Fruit fly (Drosophila melanogaster) whole organism, wandering third instar larva: ENCODE data around the gene CG46434.

Experiments used
- Abd-B ChIP-seq: fragments of >200 bp; optimal IDR thresholded peaks from 2 replicates; lab custom pipeline; 2017; ENCODE audit warnings: missing biosample characterization, missing genetic modification characterization
- CG32264 ChIP-seq: fragments of 200-800 bp; sonication (Bioruptor generic); optimal IDR thresholded peaks from 2 replicates; lab custom pipeline; 2016; ENCODE audit warnings: missing biosample characterization, missing genetic modification characterization
- CrebA ChIP-seq: fragments of 200-800 bp; sonication (Bioruptor generic); optimal IDR thresholded peaks from 2 replicates; lab custom pipeline; 2016; ENCODE audit warnings: missing biosample characterization, mild to moderate bottlenecking, missing genetic modification characterization, borderline replicate concordance
- Dfd ChIP-seq: fragments of >200 bp; optimal IDR thresholded peaks from 2 replicates; lab custom pipeline; 2017; ENCODE audit warnings: missing biosample characterization, missing genetic modification characterization
- Dif ChIP-seq: fragments of 200-275, 200-300 bp; sonication (Bioruptor generic); optimal IDR thresholded peaks from 2 replicates; lab custom pipeline; 2018; ENCODE audit warnings: missing biosample characterization, missing genetic modification characterization; ENCODE audit not compliant: partially characterized antibody
- GATAd ChIP-seq: sonication (Bioruptor generic); optimal IDR thresholded peaks from 2 replicates; lab custom pipeline; 2016; ENCODE audit warnings: missing biosample characterization, missing genetic modification characterization
- HLH106 ChIP-seq: fragments of 200-800 bp; optimal IDR thresholded peaks from 3 replicates; lab custom pipeline; 2019; ENCODE audit warnings: missing biosample characterization, mild to moderate bottlenecking, missing genetic modification characterization, moderate library complexity
- Hnf4 ChIP-seq: fragments of 200-800 bp; sonication (Bioruptor generic); optimal IDR thresholded peaks from 2 replicates; lab custom pipeline; 2016; ENCODE audit warnings: missing biosample characterization, mild to moderate bottlenecking, missing genetic modification characterization
- Hr78 ChIP-seq: fragments of >200 bp; optimal IDR thresholded peaks from 2 replicates; lab custom pipeline; 2017; ENCODE audit warnings: missing biosample characterization, missing genetic modification characterization
- Hr83 ChIP-seq: fragments of 200-300 bp; sonication (Bioruptor generic); optimal IDR thresholded peaks from 2 replicates; lab custom pipeline; 2016; ENCODE audit warnings: missing biosample characterization, mild to moderate bottlenecking, missing genetic modification characterization, moderate library complexity; ENCODE audit not compliant: poor library complexity, severe bottlenecking
- Jra ChIP-seq: sonication (Bioruptor generic); optimal IDR thresholded peaks from 2 replicates; lab custom pipeline; 2016; ENCODE audit warnings: missing biosample characterization, missing genetic modification characterization
- Mio ChIP-seq: sonication (Bioruptor generic); optimal IDR thresholded peaks from 2 replicates; lab custom pipeline; 2016; ENCODE audit warnings: missing biosample characterization, missing genetic modification characterization
- Myc ChIP-seq: fragments of >200 bp; optimal IDR thresholded peaks from 2 replicates; lab custom pipeline; 2017
- N ChIP-seq: fragments of >200 bp; optimal IDR thresholded peaks from 2 replicates; lab custom pipeline; 2018; ENCODE audit warnings: missing biosample characterization, missing external identifiers, missing genetic modification characterization
- OdsH ChIP-seq: fragments of 200-800 bp; sonication (Bioruptor generic); optimal IDR thresholded peaks from 2 replicates; lab custom pipeline; 2016; ENCODE audit warnings: missing biosample characterization, mild to moderate bottlenecking, missing genetic modification characterization
- Sp1 ChIP-seq: fragments of 200-800 bp; sonication (Bioruptor generic); optimal IDR thresholded peaks from 3 replicates; lab custom pipeline; 2019; ENCODE audit warnings: missing biosample characterization, mild to moderate bottlenecking, missing genetic modification characterization, moderate library complexity
- Vsx2 ChIP-seq: fragments of 200-300, 225-300 bp; sonication (Bioruptor generic); optimal IDR thresholded peaks from 2 replicates; lab custom pipeline; 2018; ENCODE audit warnings: missing biosample characterization, missing genetic modification characterization; ENCODE audit not compliant: partially characterized antibody
- br ChIP-seq: fragments of 200-800 bp; sonication (Bioruptor generic); optimal IDR thresholded peaks from 2 replicates; lab custom pipeline; 2016; ENCODE audit warnings: missing biosample characterization, missing genetic modification characterization
- brk ChIP-seq: fragments of 200-800 bp; sonication (Bioruptor generic); optimal IDR thresholded peaks from 2 replicates; lab custom pipeline; 2016; ENCODE audit warnings: missing biosample characterization, mild to moderate bottlenecking, missing genetic modification characterization
- dl ChIP-seq, 2 experiments: fragments of 175-275, 200-275 bp in 1 of 2; fragments of 200-275 bp in 1 of 2; sonication (Bioruptor generic); optimal IDR thresholded peaks; lab custom pipeline; 2018; ENCODE audit warnings: mild to moderate bottlenecking in 2 of 2, missing biosample characterization in 2 of 2, missing genetic modification characterization in 2 of 2, moderate library complexity in 2 of 2; ENCODE audit not compliant: partially characterized antibody in 2 of 2, insufficient read depth in 1 of 2
- dmrt93B ChIP-seq: fragments of 200-800 bp; sonication (Bioruptor generic); optimal IDR thresholded peaks from 2 replicates; lab custom pipeline; 2018; ENCODE audit warnings: missing biosample characterization, mild to moderate bottlenecking, missing genetic modification characterization
- ey ChIP-seq: fragments of 200-800 bp; sonication (Bioruptor generic); optimal IDR thresholded peaks from 2 replicates; lab custom pipeline; 2016; ENCODE audit warnings: missing biosample characterization, missing genetic modification characterization
- foxo ChIP-seq, 2 experiments: fragments of 200-800 bp; sonication (Bioruptor generic); optimal IDR thresholded peaks; 2 replicates in 1 of 2; 3 replicates in 1 of 2; lab custom pipeline; 2016 to 2017; ENCODE audit warnings: missing biosample characterization in 2 of 2, missing genetic modification characterization in 2 of 2
- fru ChIP-seq: fragments of 200-800 bp; sonication (Bioruptor generic); optimal IDR thresholded peaks from 3 replicates; lab custom pipeline; 2016; ENCODE audit warnings: missing biosample characterization, mild to moderate bottlenecking, missing genetic modification characterization
- lola ChIP-seq: fragments of >200 bp; optimal IDR thresholded peaks from 2 replicates; lab custom pipeline; 2017; ENCODE audit warnings: missing biosample characterization, missing genetic modification characterization
- pan ChIP-seq: fragments of >200 bp; optimal IDR thresholded peaks from 2 replicates; lab custom pipeline; 2017
- psq ChIP-seq: fragments of 200-800 bp; sonication (Bioruptor generic); optimal IDR thresholded peaks from 3 replicates; lab custom pipeline; 2017; ENCODE audit warnings: missing biosample characterization, mild to moderate bottlenecking, missing genetic modification characterization, moderate library complexity
- rgr ChIP-seq: fragments of 200-800 bp; sonication (Bioruptor generic); optimal IDR thresholded peaks from 3 replicates; lab custom pipeline; 2016; ENCODE audit warnings: missing biosample characterization, mild to moderate bottlenecking, missing genetic modification characterization
- sage ChIP-seq: fragments of 200-800 bp; sonication (Bioruptor generic); optimal IDR thresholded peaks from 2 replicates; lab custom pipeline; 2016; ENCODE audit warnings: missing biosample characterization, mild to moderate bottlenecking, missing genetic modification characterization
- sv ChIP-seq: fragments of 200-800 bp; sonication (Bioruptor generic); optimal IDR thresholded peaks from 3 replicates; lab custom pipeline; 2016; ENCODE audit warnings: missing biosample characterization, missing genetic modification characterization
- usp ChIP-seq: fragments of >200 bp; optimal IDR thresholded peaks from 2 replicates; lab custom pipeline; 2017; ENCODE audit warnings: missing biosample characterization, missing genetic modification characterization
- woc ChIP-seq: sonication (Bioruptor generic); optimal IDR thresholded peaks from 2 replicates; lab custom pipeline; 2016; ENCODE audit warnings: missing biosample characterization, mild to moderate bottlenecking, missing genetic modification characterization

CG46434 gene

DNA sequence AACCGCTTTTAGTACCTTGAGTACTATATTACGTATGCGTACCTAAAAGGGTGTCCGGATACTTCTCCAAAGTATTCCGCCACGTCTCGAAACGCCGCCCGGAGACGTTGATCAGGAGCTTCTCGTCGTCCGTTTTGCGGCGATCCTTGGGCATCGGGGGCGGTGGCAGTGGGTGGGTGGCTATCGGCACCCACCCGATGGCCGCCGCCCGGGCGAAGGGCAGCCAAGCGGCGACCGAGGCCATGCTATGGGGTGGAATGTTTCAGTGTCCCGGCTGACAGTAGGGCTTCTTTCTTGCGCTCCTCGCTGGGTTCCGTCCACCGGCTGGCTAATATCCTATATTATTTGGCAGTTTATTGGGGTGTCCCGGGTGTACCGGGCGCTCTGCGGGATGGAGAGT is 30.4 kb upstream of the CG46434 start:
- TF ChIP-seq psq (no peak), Dfd (GFP tag; lab: Kevin White, UChicago) (peak; percentile 92)
- TF ChIP-seq, all 38 proteins: peak for 1

DNA sequence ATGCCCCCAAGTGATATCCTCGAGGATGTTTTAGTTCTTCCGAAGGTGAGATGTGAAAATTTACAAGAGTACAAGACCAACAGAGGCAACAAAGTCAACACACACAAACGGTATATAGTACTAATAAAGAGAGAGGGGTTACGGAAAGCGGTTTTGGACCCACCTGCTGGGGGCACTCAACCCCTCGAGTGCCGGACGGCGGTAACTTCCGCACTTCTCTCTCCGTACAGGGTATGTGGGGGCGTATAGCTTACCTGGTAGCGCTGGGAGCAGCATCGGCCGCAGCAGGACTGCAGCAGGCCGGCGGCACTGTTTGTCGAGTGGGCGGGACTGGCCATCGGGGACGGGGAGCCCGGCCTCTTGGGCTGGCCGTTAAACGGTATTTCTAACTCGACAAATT is 25.4 kb upstream of the CG46434 start:
- no peak for TF ChIP-seq sage (GFP tag; lab: Kevin White, UChicago)
- no peak for TF ChIP-seq psq
- no peak for TF ChIP-seq Abd-B (GFP tag; lab: Kevin White, UChicago)
- no peak for TF ChIP-seq usp (GFP tag; lab: Kevin White, UChicago)
- no peak for TF ChIP-seq Vsx2 (GFP tag; lab: Kevin White, UChicago)
- TF ChIP-seq Hr78 (GFP tag; lab: Kevin White, UChicago) = no peak
- TF ChIP-seq lola (GFP tag; lab: Kevin White, UChicago) = no peak

DNA sequence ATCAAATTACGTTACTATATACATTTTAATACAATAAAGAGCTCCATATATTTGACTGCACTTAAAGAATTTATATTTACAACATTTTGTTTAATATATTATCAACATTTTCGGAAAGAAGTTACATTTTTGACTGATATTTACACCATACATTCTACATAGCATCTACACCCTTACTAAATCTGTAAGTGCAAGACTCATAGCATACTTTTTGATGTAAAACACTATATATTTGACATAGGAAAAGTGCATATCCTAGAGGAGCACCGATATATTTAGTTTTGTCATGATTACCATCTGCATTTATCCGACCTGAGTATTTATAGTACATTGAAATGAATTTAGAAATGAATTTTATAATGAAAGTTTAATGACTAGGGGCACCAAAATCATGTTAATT is 25.0 kb upstream of the CG46434 start:
- TF ChIP-seq sv (GFP tag; lab: Kevin White, UChicago) (no peak), Myc (lab: Kevin White, UChicago) (peak; percentile 42)

DNA sequence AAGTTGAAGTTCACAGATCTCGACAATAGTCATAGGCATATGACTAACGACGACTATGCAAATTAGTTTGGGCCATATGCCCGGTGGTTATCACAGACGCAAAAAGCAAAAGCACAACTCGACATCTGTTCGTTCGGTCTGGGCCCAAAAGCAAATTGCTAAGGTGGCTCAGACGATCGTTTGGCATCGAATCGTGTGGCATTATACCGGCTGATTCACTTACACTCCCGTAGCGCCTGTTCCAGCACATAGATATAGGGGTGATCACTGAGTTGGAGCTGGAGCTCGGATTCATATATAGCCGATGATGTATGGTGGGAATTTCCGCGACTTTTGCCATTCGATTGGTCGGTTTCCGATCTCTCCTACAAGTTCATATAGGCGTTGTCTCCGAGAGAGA is 22.1 kb upstream of the CG46434 start:
- TF ChIP-seq GATAd (GFP tag; lab: Kevin White, UChicago) = no peak
- no peak for TF ChIP-seq dl (GFP tag; optimal IDR thresholded peaks at IDR 0.05; lab: Kevin White, UChicago; ENCODE audit: insufficient read depth in 1 of 2, partially characterized antibody in 2 of 2)
- no peak for TF ChIP-seq CG32264
- no peak for TF ChIP-seq N (GFP tag; lab: Kevin White, UChicago)
- TF ChIP-seq usp (GFP tag; lab: Kevin White, UChicago) = no peak
- no peak for TF ChIP-seq Jra (GFP tag; lab: Kevin White, UChicago)
- no peak for TF ChIP-seq CrebA (GFP tag; lab: Kevin White, UChicago)
- TF ChIP-seq lola (GFP tag; lab: Kevin White, UChicago) = no peak
- TF ChIP-seq rgr (GFP tag; lab: Kevin White, UChicago) = no peak
- TF ChIP-seq OdsH (GFP tag; lab: Kevin White, UChicago) = no peak
- TF ChIP-seq ey (GFP tag; lab: Kevin White, UChicago) = no peak

DNA sequence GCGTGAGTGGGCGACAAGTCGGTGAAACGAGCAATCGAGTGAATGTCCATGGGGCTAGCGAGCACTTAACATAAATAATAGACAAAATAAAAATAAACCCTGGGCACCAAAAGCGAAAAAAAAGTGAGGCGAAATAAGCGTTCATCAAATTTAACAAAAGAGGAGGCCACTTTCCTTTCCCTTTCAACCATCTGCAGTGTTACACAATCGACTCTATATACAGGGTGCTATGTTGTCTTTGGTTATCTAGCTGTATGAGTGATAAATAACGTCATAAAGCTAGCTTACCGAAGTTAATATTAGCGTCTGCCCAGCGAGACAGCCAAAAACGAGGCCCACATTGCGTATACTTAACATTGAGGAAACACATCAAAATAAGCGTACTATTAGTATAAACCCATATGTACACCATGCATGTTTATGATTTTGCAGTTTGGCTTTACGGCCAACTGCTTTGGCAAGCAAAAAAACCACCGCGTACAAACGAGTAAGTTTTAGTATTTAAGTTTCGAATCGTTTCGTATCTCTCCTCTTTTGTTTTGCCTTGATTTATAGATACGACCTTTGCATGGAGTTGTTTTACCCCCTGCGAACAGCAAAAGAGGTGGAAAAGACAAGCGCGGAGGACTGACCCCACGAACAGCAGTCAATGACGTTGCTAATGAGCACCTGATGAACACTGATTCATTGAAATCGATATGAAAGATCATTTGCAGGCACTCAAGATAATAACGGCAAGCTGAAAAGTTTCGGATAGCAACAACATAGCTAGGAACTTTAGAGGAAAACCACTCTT is 21.1 kb upstream of the CG46434 start:
- no peak for TF ChIP-seq rgr (GFP tag; lab: Kevin White, UChicago)
- no peak for TF ChIP-seq GATAd (GFP tag; lab: Kevin White, UChicago)
- no peak for TF ChIP-seq fru (GFP tag; lab: Kevin White, UChicago)
- TF ChIP-seq Myc (lab: Kevin White, UChicago) = no peak
- no peak for TF ChIP-seq sage (GFP tag; lab: Kevin White, UChicago)
- TF ChIP-seq br (GFP tag; lab: Kevin White, UChicago) = no peak
- TF ChIP-seq Dif (GFP tag; lab: Kevin White, UChicago) = no peak
- TF ChIP-seq Hr83 = no peak
- TF ChIP-seq Hnf4 (GFP tag; lab: Kevin White, UChicago) = no peak
- TF ChIP-seq foxo (GFP tag; optimal IDR thresholded peaks at IDR 0.05; lab: Kevin White, UChicago) = no peak
- TF ChIP-seq ey (GFP tag; lab: Kevin White, UChicago) = no peak
- no peak for TF ChIP-seq Dfd (GFP tag; lab: Kevin White, UChicago)
- no peak for TF ChIP-seq psq
- TF ChIP-seq OdsH (GFP tag; lab: Kevin White, UChicago) = no peak
- TF ChIP-seq N (GFP tag; lab: Kevin White, UChicago) = no peak
- TF ChIP-seq Mio (GFP tag; lab: Kevin White, UChicago) = no peak
- no peak for TF ChIP-seq Hr78 (GFP tag; lab: Kevin White, UChicago)
- TF ChIP-seq, all 38 proteins: peak for 0

DNA sequence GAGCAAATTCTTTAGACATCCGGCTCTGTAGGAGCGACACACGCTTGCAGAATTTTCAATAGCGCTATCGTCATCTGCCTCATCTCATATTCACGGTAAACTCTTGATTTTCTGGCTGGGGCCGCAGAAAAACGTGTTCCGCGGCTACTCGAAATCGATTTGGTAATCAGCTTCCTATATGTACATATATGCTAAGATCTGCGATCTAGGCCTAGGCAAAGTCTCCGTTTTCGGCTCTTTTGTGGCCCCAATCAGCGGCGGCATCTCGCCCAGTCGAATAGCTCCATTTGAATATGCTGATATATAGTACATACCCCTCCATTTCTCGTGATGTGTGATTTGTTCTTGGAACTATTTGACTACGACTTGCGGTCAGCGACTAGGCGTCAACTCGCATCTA is 19.0 kb upstream of the CG46434 start:
- TF ChIP-seq sv (GFP tag; lab: Kevin White, UChicago) (no peak), foxo (GFP tag; optimal IDR thresholded peaks at IDR 0.05; lab: Kevin White, UChicago) (no peak), lola (GFP tag; lab: Kevin White, UChicago) (no peak), pan (lab: Kevin White, UChicago) (no peak), Sp1 (GFP tag; lab: Kevin White, UChicago) (no peak), usp (GFP tag; lab: Kevin White, UChicago) (no peak), woc (GFP tag; lab: Kevin White, UChicago) (no peak), Jra (GFP tag; lab: Kevin White, UChicago) (no peak), dmrt93B (GFP tag; lab: Kevin White, UChicago) (no peak), sage (GFP tag; lab: Kevin White, UChicago) (no peak), brk (GFP tag; lab: Kevin White, UChicago) (no peak), HLH106 (tag; lab: Kevin White, UChicago) (no peak), Hr78 (GFP tag; lab: Kevin White, UChicago) (no peak)
